Fruit fly (Drosophila melanogaster) whole organism, embryonic: ENCODE data around the gene CG7945.
A peak's percentile ranks its signal among the peaks of the same experiment; 100 is the strongest.

ENCODE experiments used
- Atf-2 ChIP-seq: fragments of 200-800 bp; sonication (Bioruptor generic); optimal IDR thresholded peaks from 2 replicates; lab custom pipeline; 2016; ENCODE audit warnings: missing biosample characterization, missing genetic modification characterization
- Atf6 ChIP-seq: fragments of 200-800 bp; sonication (Bioruptor generic); IDR thresholded peaks from 2 replicates; pipeline ENCODE4 v1.3.6; 2022; ENCODE audit warnings: missing biosample characterization, missing genetic modification characterization
- B-H2 ChIP-seq: fragments of 200-800 bp; sonication (Bioruptor generic); optimal IDR thresholded peaks from 2 replicates; lab custom pipeline; 2018; ENCODE audit warnings: missing biosample characterization, mild to moderate bottlenecking, missing genetic modification characterization
- CG10543 ChIP-seq: fragments of 200-800 bp; sonication (Bioruptor generic); optimal IDR thresholded peaks from 3 replicates; lab custom pipeline; 2017; ENCODE audit warnings: missing biosample characterization, mild to moderate bottlenecking, missing genetic modification characterization, moderate library complexity
- CG10565 ChIP-seq: fragments of 200-800 bp; sonication (Bioruptor generic); optimal IDR thresholded peaks from 3 replicates; lab custom pipeline; 2016; ENCODE audit warnings: missing biosample characterization, mild to moderate bottlenecking, missing genetic modification characterization
- CG11504 ChIP-seq: fragments of 200-800 bp; sonication (Bioruptor generic); optimal IDR thresholded peaks from 3 replicates; lab custom pipeline; 2019; ENCODE audit warnings: missing biosample characterization, mild to moderate bottlenecking, missing genetic modification characterization, moderate library complexity
- CG12769 ChIP-seq: fragments of 200-800 bp; sonication (Bioruptor generic); optimal IDR thresholded peaks from 2 replicates; lab custom pipeline; 2019; ENCODE audit warnings: missing biosample characterization, mild to moderate bottlenecking, missing genetic modification characterization, moderate library complexity
- CG13296 ChIP-seq: fragments of 200-800 bp; sonication (Bioruptor generic); optimal IDR thresholded peaks from 3 replicates; lab custom pipeline; 2018; ENCODE audit warnings: missing biosample characterization, mild to moderate bottlenecking, missing genetic modification characterization
- CG15514 ChIP-seq: fragments of 200-800 bp; sonication (Bioruptor generic); optimal IDR thresholded peaks from 3 replicates; lab custom pipeline; 2017; ENCODE audit warnings: missing biosample characterization, missing genetic modification characterization, mild to moderate bottlenecking, moderate library complexity, missing genetic modification reagents
- CG18599 ChIP-seq: fragments of 200-800 bp; sonication (Bioruptor generic); optimal IDR thresholded peaks from 3 replicates; lab custom pipeline; 2017; ENCODE audit warnings: missing biosample characterization, missing genetic modification characterization, mild to moderate bottlenecking, moderate library complexity, missing genetic modification reagents
- CG2678 ChIP-seq: fragments of 200-800 bp; sonication (Bioruptor generic); optimal IDR thresholded peaks from 3 replicates; lab custom pipeline; 2019; ENCODE audit warnings: missing biosample characterization, mild to moderate bottlenecking, missing genetic modification characterization, moderate library complexity
- CG31441 ChIP-seq: fragments of 200-800 bp; sonication (Bioruptor generic); IDR thresholded peaks from 2 replicates; pipeline ENCODE4 v1.3.6; 2022; ENCODE audit warnings: missing biosample characterization, missing genetic modification characterization
- CG32532 ChIP-seq: fragments of 200-800 bp; sonication (Bioruptor generic); IDR thresholded peaks from 2 replicates; pipeline ENCODE4 v1.3.6; 2022; ENCODE audit warnings: missing biosample characterization, missing genetic modification characterization
- CG42726 ChIP-seq: fragments of 200-800 bp; sonication (Bioruptor generic); IDR thresholded peaks from 2 replicates; pipeline ENCODE4 v1.3.6; 2022; ENCODE audit warnings: missing biosample characterization, missing genetic modification characterization; ENCODE audit not compliant: partially characterized antibody
- CG6854 ChIP-seq: fragments of 200-800 bp; sonication (Bioruptor generic); optimal IDR thresholded peaks from 3 replicates; lab custom pipeline; 2017; ENCODE audit warnings: missing biosample characterization, mild to moderate bottlenecking, missing genetic modification characterization
- CG7839 ChIP-seq: fragments of 200-800 bp; sonication (Bioruptor generic); optimal IDR thresholded peaks from 3 replicates; lab custom pipeline; 2018; ENCODE audit warnings: missing biosample characterization, mild to moderate bottlenecking, missing genetic modification characterization, moderate library complexity
- CG8281 ChIP-seq: fragments of 200-800 bp; sonication (Bioruptor generic); optimal IDR thresholded peaks from 2 replicates; lab custom pipeline; 2018; ENCODE audit warnings: missing biosample characterization, mild to moderate bottlenecking, missing genetic modification characterization, moderate library complexity
- CG8290 ChIP-seq, 3 experiments: fragments of 200-800 bp; sonication (Bioruptor generic); optimal IDR thresholded peaks; 2 replicates each; lab custom pipeline; 2016 to 2019; ENCODE audit warnings: missing biosample characterization in 3 of 3, missing genetic modification characterization in 3 of 3, mild to moderate bottlenecking in 2 of 3, moderate library complexity in 1 of 3
- CG9727 ChIP-seq: fragments of 200-800 bp; sonication (Bioruptor generic); optimal IDR thresholded peaks from 3 replicates; lab custom pipeline; 2017; ENCODE audit warnings: missing biosample characterization, mild to moderate bottlenecking, missing genetic modification characterization
- CG9932 ChIP-seq: fragments of 200-800 bp; sonication (Bioruptor generic); IDR thresholded peaks from 2 replicates; pipeline ENCODE4 v1.3.6; 2022; ENCODE audit warnings: missing biosample characterization, missing genetic modification characterization
- Dp ChIP-seq: fragments of 200-800 bp; sonication (Bioruptor generic); optimal IDR thresholded peaks from 2 replicates; lab custom pipeline; 2018; ENCODE audit warnings: missing biosample characterization, mild to moderate bottlenecking, missing genetic modification characterization, moderate library complexity
- Dref ChIP-seq: fragments of 200-800 bp; sonication (Bioruptor generic); IDR thresholded peaks from 2 replicates; pipeline ENCODE4 v1.3.6; 2022; ENCODE audit warnings: missing biosample characterization, missing genetic modification characterization
- Ets97D ChIP-seq: fragments of 200-800 bp; sonication (Bioruptor generic); optimal IDR thresholded peaks from 3 replicates; lab custom pipeline; 2016; ENCODE audit warnings: missing biosample characterization, missing genetic modification characterization
- Fer1 ChIP-seq: fragments of 200-800 bp; sonication (Bioruptor generic); optimal IDR thresholded peaks from 2 replicates; lab custom pipeline; 2017; ENCODE audit warnings: missing biosample characterization, mild to moderate bottlenecking, missing genetic modification characterization
- HLH4C ChIP-seq: fragments of 200-800 bp; sonication (Bioruptor generic); IDR thresholded peaks from 3 replicates; pipeline ENCODE4 v1.3.6; 2022; ENCODE audit warnings: missing biosample characterization, missing genetic modification characterization; ENCODE audit not compliant: partially characterized antibody
- Hr78 ChIP-seq, 2 experiments: fragments of 200-800 bp in 1 of 2; fragments of >200 bp in 1 of 2; sonication (Bioruptor generic) in 1 of 2; optimal IDR thresholded peaks; 2 replicates each; lab custom pipeline; 2017 to 2019; ENCODE audit warnings: missing biosample characterization in 2 of 2, missing genetic modification characterization in 2 of 2, mild to moderate bottlenecking in 1 of 2, moderate library complexity in 1 of 2
- Med ChIP-seq: fragments of 200-800 bp; sonication (Bioruptor generic); peaks from one replicate; lab custom pipeline; 2016; ENCODE audit warnings: missing biosample characterization, missing genetic modification characterization, mild to moderate bottlenecking, inconsistent platforms, moderate library complexity
- Opbp ChIP-seq: fragments of 200-800 bp; sonication (Bioruptor generic); IDR thresholded peaks from 3 replicates; pipeline ENCODE4 v1.3.6; 2022; ENCODE audit warnings: missing biosample characterization, missing genetic modification characterization; ENCODE audit not compliant: partially characterized antibody
- ato ChIP-seq: fragments of 200-800 bp; sonication (Bioruptor generic); IDR thresholded peaks from 2 replicates; pipeline ENCODE4 v1.3.6; 2022; ENCODE audit warnings: missing biosample characterization, missing genetic modification characterization; ENCODE audit not compliant: partially characterized antibody
- bcd ChIP-seq: fragments of 200-800 bp; sonication (Bioruptor generic); optimal IDR thresholded peaks from 2 replicates; lab custom pipeline; 2017; ENCODE audit warnings: missing biosample characterization, mild to moderate bottlenecking, missing genetic modification characterization
- cad ChIP-seq: fragments of >200 bp; optimal IDR thresholded peaks from 2 replicates; lab custom pipeline; 2017; ENCODE audit warnings: missing biosample characterization, missing genetic modification characterization
- chn ChIP-seq: fragments of 200-800 bp; sonication (Bioruptor generic); optimal IDR thresholded peaks from 2 replicates; lab custom pipeline; 2016; ENCODE audit warnings: missing biosample characterization, missing genetic modification characterization
- cwo ChIP-seq: fragments of 200-800 bp; sonication (Bioruptor generic); optimal IDR thresholded peaks from 3 replicates; lab custom pipeline; 2017; ENCODE audit warnings: missing biosample characterization, missing genetic modification characterization, mild to moderate bottlenecking, moderate library complexity, missing genetic modification reagents
- exex ChIP-seq: fragments of 200-800 bp; sonication (Bioruptor generic); optimal IDR thresholded peaks from 4 replicates; lab custom pipeline; 2018; ENCODE audit warnings: missing biosample characterization, mild to moderate bottlenecking, missing genetic modification characterization, moderate library complexity
- eyg ChIP-seq: fragments of 200-800 bp; sonication (Bioruptor generic); optimal IDR thresholded peaks from 3 replicates; lab custom pipeline; 2016; ENCODE audit warnings: missing biosample characterization, missing genetic modification characterization
- fru ChIP-seq: fragments of >200 bp; optimal IDR thresholded peaks from 2 replicates; lab custom pipeline; 2017
- gcm ChIP-seq: fragments of 200-800 bp; sonication (Bioruptor generic); optimal IDR thresholded peaks from 2 replicates; lab custom pipeline; 2019; ENCODE audit warnings: missing biosample characterization, mild to moderate bottlenecking, missing genetic modification characterization, moderate library complexity
- gem ChIP-seq: fragments of 200-800 bp; sonication (Bioruptor generic); optimal IDR thresholded peaks from 2 replicates; lab custom pipeline; 2019; ENCODE audit warnings: missing biosample characterization, mild to moderate bottlenecking, missing genetic modification characterization, moderate library complexity
- insv ChIP-seq, 2 experiments: fragments of 200-800 bp; sonication (Bioruptor generic); optimal IDR thresholded peaks; 3 replicates each; lab custom pipeline; 2016 to 2018; ENCODE audit warnings: missing biosample characterization in 2 of 2, missing genetic modification characterization in 2 of 2
- lilli ChIP-seq: fragments of 200-800 bp; sonication (Bioruptor generic); optimal IDR thresholded peaks from 3 replicates; lab custom pipeline; 2016; ENCODE audit warnings: missing biosample characterization, missing genetic modification characterization
- nau ChIP-seq: fragments of 200-800 bp; sonication (Bioruptor generic); optimal IDR thresholded peaks from 3 replicates; lab custom pipeline; 2017; ENCODE audit warnings: missing biosample characterization, mild to moderate bottlenecking, missing genetic modification characterization, missing genetic modification reagents
- nmo ChIP-seq: fragments of 200-800 bp; sonication (Bioruptor generic); optimal IDR thresholded peaks from 2 replicates; lab custom pipeline; 2018; ENCODE audit warnings: missing biosample characterization, mild to moderate bottlenecking, missing genetic modification characterization, moderate library complexity
- nom ChIP-seq: fragments of 200-800 bp; sonication (Bioruptor generic); optimal IDR thresholded peaks from 2 replicates; lab custom pipeline; 2017; ENCODE audit warnings: missing biosample characterization, missing genetic modification characterization, mild to moderate bottlenecking, moderate library complexity, missing genetic modification reagents
- otp ChIP-seq: fragments of 200-800 bp; sonication (Bioruptor generic); IDR thresholded peaks from 3 replicates; pipeline ENCODE4, ENCODE4 v1.3.6; 2022; ENCODE audit warnings: missing biosample characterization, missing genetic modification characterization
- row ChIP-seq: fragments of 200-800 bp; sonication (Bioruptor generic); IDR thresholded peaks from 3 replicates; pipeline ENCODE4 v1.3.6; 2022; ENCODE audit warnings: missing biosample characterization, missing genetic modification characterization
- seq ChIP-seq: fragments of 200-800 bp; sonication (Bioruptor generic); IDR thresholded peaks from 2 replicates; pipeline ENCODE4 v1.3.6; 2022; ENCODE audit warnings: missing biosample characterization, missing genetic modification characterization
- stc ChIP-seq: fragments of 200-800 bp; sonication (Bioruptor generic); IDR thresholded peaks from 2 replicates; pipeline ENCODE4 v1.3.6; 2022; ENCODE audit warnings: missing biosample characterization, missing genetic modification characterization
- zfh1 ChIP-seq: fragments of 200-800 bp; sonication (Bioruptor generic); IDR thresholded peaks from 3 replicates; pipeline ENCODE4 v1.3.6; 2022; ENCODE audit warnings: missing biosample characterization, missing genetic modification characterization

The CG7945 gene

DNA sequence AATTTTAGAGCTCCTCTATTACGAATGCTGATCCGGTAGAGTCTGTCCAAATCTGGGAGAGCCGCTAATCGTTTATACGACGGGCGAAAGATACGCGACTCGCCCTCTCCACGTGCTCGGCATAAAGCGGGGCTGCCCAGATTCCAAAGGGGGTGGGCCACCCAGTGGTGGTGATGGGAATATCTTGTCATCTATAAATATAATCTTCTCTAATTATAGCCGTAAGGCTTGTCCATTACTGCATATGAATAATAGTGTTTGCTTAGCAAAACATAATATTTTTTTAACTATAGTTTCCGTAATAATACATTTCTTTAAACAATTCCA is 22.3 kb downstream of the CG7945 start:
- TF ChIP-seq lilli (GFP tag; lab: Kevin White, UChicago) (peak; percentile 10), CG9932 (GFP tag; lab: Robert Waterston, UW) (0 out of 2 replicates have a peak, but pooled peaks have one; percentile 23), CG18599 (GFP tag; lab: Kevin White, UChicago) (peak; percentile 34), Fer1 (GFP tag; lab: Kevin White, UChicago) (peak; percentile 18), CG13296 (GFP tag; lab: Kevin White, UChicago) (peak; percentile 3), Dref (GFP tag; lab: Robert Waterston, UW) (no peak), HLH4C (no peak), fru (no peak), CG42726 (GFP tag; lab: Robert Waterston, UW) (0 out of 2 replicates have a peak, but pooled peaks have one; percentile 36), CG7839 (peak; percentile 9), Atf6 (GFP tag; lab: Robert Waterston, UW) (0 out of 2 replicates have a peak, but pooled peaks have one; percentile 17), cwo (GFP tag; lab: Kevin White, UChicago) (peak; percentile 69), zfh1 (GFP tag; lab: Robert Waterston, UW) (no peak), CG11504 (no peak), insv (GFP tag; optimal IDR thresholded peaks at IDR 0.05; lab: Kevin White, UChicago) (no peak), seq (no peak), Hr78 (GFP tag; optimal IDR thresholded peaks at IDR 0.05; lab: Kevin White, UChicago) (no peak), Opbp (GFP tag; lab: Robert Waterston, UW) (no peak), B-H2 (GFP tag; lab: Kevin White, UChicago) (peak; percentile 4), exex (tag; lab: Kevin White, UChicago) (peak; percentile 77), CG9727 (no peak), CG2678 (tag; lab: Kevin White, UChicago) (peak; percentile 29), CG32532 (GFP tag; lab: Robert Waterston, UW) (peak; percentile 21; the same call in 1 of the 2 replicates), Dp (no peak), CG6854 (GFP tag; lab: Kevin White, UChicago) (peak; percentile 10), CG12769 (peak; percentile 14), row (GFP tag; lab: Robert Waterston, UW) (0 out of 3 replicates have a peak, but pooled peaks have one; percentile 7), CG10543 (GFP tag; lab: Kevin White, UChicago) (peak; percentile 30), Med (peak; percentile 29), CG10565 (GFP tag; lab: Kevin White, UChicago) (no peak), cad (GFP tag; lab: Kevin White, UChicago) (no peak), stc (GFP tag; lab: Robert Waterston, UW) (0 out of 2 replicates have a peak, but pooled peaks have one; percentile 15), gem (tag; lab: Kevin White, UChicago) (peak; percentile 6)

DNA sequence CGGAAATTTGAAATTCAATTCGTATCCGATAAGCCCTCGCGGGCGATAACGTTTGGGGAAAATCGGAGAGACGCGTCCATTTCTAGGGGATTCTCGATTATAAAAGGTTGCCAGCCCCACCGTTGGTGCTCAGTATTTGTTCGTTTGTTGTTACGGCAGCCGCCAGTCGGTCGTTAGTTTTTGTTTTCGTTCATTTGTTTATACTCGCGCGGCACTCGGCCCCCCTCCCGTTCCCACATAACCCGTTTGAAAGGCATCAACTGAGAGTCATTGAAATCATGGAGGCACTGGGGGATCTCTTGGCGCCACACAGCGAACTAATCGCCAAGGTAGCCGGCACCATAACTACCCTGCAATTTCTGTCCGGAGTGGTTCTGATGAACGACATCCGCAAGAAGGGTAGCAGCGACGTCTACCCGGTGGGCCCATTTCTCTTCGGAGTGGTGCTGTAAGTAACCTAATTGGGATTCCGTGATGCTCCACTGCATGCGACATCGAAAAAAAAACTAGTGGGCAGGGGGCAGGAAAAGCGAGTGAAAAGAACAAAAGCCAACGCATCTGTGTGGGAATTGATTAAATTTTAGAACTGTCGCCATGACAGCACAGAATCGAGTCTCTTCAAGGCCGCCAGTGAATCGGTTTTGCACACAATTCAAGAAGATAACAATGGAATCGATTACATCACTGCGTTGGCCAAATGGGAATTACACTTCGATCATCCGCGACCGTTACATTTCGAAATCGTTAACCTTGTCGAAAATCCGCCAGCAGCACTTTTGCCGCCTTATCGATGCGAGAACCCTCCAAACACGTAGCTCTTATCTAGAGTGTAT is 22.9 kb downstream of the CG7945 start, which contains the start of gene CG7272:
Gene CG7272 (plus strand): TSS at position 126 of the 833 bp plus-strand sequence.
- no peak for TF ChIP-seq chn (GFP tag; lab: Kevin White, UChicago)
- TF ChIP-seq nau (GFP tag; lab: Kevin White, UChicago) = no peak
- no peak for TF ChIP-seq Atf-2 (GFP tag; lab: Kevin White, UChicago)
- TF ChIP-seq CG8281 (tag; lab: Kevin White, UChicago) = no peak
- peak; percentile 18 for TF ChIP-seq Ets97D (GFP tag; lab: Kevin White, UChicago)
- no peak for TF ChIP-seq bcd (GFP tag; lab: Kevin White, UChicago)
- peak; percentile 23 for TF ChIP-seq nom (GFP tag; lab: Kevin White, UChicago)
- TF ChIP-seq ato (GFP tag; lab: Robert Waterston, UW) = peak; percentile 51; the same call in 1 of the 2 replicates
- TF ChIP-seq CG15514 (GFP tag; lab: Kevin White, UChicago) = peak; percentile 78
- TF ChIP-seq CG31441 (GFP tag; lab: Robert Waterston, UW) = no peak
- TF ChIP-seq nmo = peak; percentile 19
- TF ChIP-seq otp = 0 out of 3 replicates have a peak, but pooled peaks have one; percentile 6
- no peak for TF ChIP-seq CG8290 (GFP tag; optimal IDR thresholded peaks at IDR 0.05; lab: Kevin White, UChicago)
- TF ChIP-seq CG8290 (tag; optimal IDR thresholded peaks at IDR 0.05; lab: Kevin White, UChicago) = peak in 1 of 2 experiments; percentile 63
- peak; percentile 18 for TF ChIP-seq gcm
- TF ChIP-seq eyg (GFP tag; lab: Kevin White, UChicago) = peak; percentile 18
